Worm (Caenorhabditis elegans) whole organism, L1 larva: ENCODE measurements around the gene oac-30.

Experiments
- aha-1 ChIP-seq: fragments of 150-350 bp; optimal IDR thresholded peaks from 2 replicates; lab custom pipeline; 2014; ENCODE audit warnings: missing biosample characterization, missing genetic modification characterization
- aly-2 ChIP-seq: fragments of 150-350 bp; optimal IDR thresholded peaks from 2 replicates; lab custom pipeline; 2014; ENCODE audit warnings: missing biosample characterization, missing genetic modification characterization
- ama-1 ChIP-seq: fragments of 150-350 bp; optimal IDR thresholded peaks from 2 replicates; lab custom pipeline; 2014
- blmp-1 ChIP-seq: fragments of 150-350 bp; optimal IDR thresholded peaks from 2 replicates; lab custom pipeline; 2014; ENCODE audit warnings: missing biosample characterization, missing genetic modification characterization
- ceh-63 ChIP-seq: fragments of 200-800 bp; sonication (Bioruptor generic); optimal IDR thresholded peaks from 2 replicates; lab custom pipeline; 2018; ENCODE audit warnings: mild to moderate bottlenecking, missing genetic modification characterization, missing compliant biosample characterization
- ceh-82 ChIP-seq, 3 experiments: fragments of 150-350 bp in 1 of 3; sonication (generic microtip) in 2 of 3; optimal IDR thresholded peaks; 2 replicates each; lab custom pipeline; 2014 to 2017; ENCODE audit warnings: missing biosample characterization in 3 of 3, missing genetic modification characterization in 3 of 3
- ceh-88 ChIP-seq: fragments of 200-800 bp; sonication (Bioruptor generic); IDR thresholded peaks from 2 replicates; pipeline ENCODE4 v1.3.6; 2022; ENCODE audit warnings: missing genetic modification characterization, missing compliant biosample characterization
- ceh-90 ChIP-seq: sonication (generic microtip); optimal IDR thresholded peaks from 2 replicates; lab custom pipeline; 2016; ENCODE audit warnings: missing genetic modification characterization, missing compliant biosample characterization
- dpl-1 ChIP-seq, 3 experiments: fragments of 150-350 bp in 2 of 3; sonication (generic microtip) in 1 of 3; optimal IDR thresholded peaks; 2 replicates each; lab custom pipeline; 2014 to 2017; ENCODE audit warnings: missing biosample characterization in 3 of 3, missing genetic modification characterization in 3 of 3, missing genetic modification reagents in 3 of 3
- dsc-1 ChIP-seq: sonication (generic microtip); optimal IDR thresholded peaks from 2 replicates; lab custom pipeline; 2016; ENCODE audit warnings: mild to moderate bottlenecking, missing genetic modification characterization, missing compliant biosample characterization
- efl-3 ChIP-seq: fragments of 200-800 bp; sonication (Bioruptor generic); optimal IDR thresholded peaks from 2 replicates; lab custom pipeline; 2018; ENCODE audit warnings: mild to moderate bottlenecking, missing genetic modification characterization, missing compliant biosample characterization
- egl-27 ChIP-seq, 2 experiments: fragments of 150-350 bp in 1 of 2; sonication (generic microtip); optimal IDR thresholded peaks; 3 replicates each; lab custom pipeline; 2017 to 2018; ENCODE audit warnings: missing biosample characterization in 2 of 2, missing genetic modification characterization in 2 of 2, missing genetic modification reagents in 2 of 2
- elt-3 ChIP-seq, 6 experiments: fragments of 150-350 bp in 1 of 6; sonication (generic microtip); optimal IDR thresholded peaks; 2 replicates each; lab custom pipeline; 2017 to 2018; ENCODE audit warnings: missing biosample characterization in 6 of 6, missing genetic modification characterization in 6 of 6, inconsistent platforms in 1 of 6
- ets-5 ChIP-seq: fragments of 200-800 bp; sonication (Bioruptor generic); IDR thresholded peaks from 2 replicates; pipeline ENCODE4 v1.3.6; 2022; ENCODE audit warnings: missing genetic modification characterization, missing compliant biosample characterization
- fkh-8 ChIP-seq: sonication (generic microtip); optimal IDR thresholded peaks from 2 replicates; lab custom pipeline; 2016; ENCODE audit warnings: mild to moderate bottlenecking, missing genetic modification characterization, missing compliant biosample characterization
- hlh-4 ChIP-seq: sonication (generic microtip); optimal IDR thresholded peaks from 2 replicates; lab custom pipeline; 2016; ENCODE audit warnings: mild to moderate bottlenecking, missing genetic modification characterization, missing compliant biosample characterization
- isw-1 ChIP-seq: fragments of 200-800 bp; sonication (Bioruptor generic); IDR thresholded peaks from 2 replicates; pipeline ENCODE4 v1.3.6; 2022; ENCODE audit warnings: missing genetic modification characterization, missing compliant biosample characterization
- lin-13 ChIP-seq: fragments of 150-350 bp; optimal IDR thresholded peaks from 2 replicates; lab custom pipeline; 2014; ENCODE audit warnings: missing biosample characterization, missing genetic modification reagents, missing genetic modification characterization
- lin-14 ChIP-seq: fragments of 200-800 bp; sonication (Bioruptor generic); optimal IDR thresholded peaks from 2 replicates; lab custom pipeline; 2018; ENCODE audit warnings: mild to moderate bottlenecking, missing genetic modification characterization, moderate library complexity, missing compliant biosample characterization
- lin-35 ChIP-seq, 2 experiments: fragments of 150-350 bp; optimal IDR thresholded peaks; 2 replicates each; lab custom pipeline; 2014; ENCODE audit warnings: missing biosample characterization in 2 of 2, missing genetic modification characterization in 2 of 2, missing genetic modification reagents in 2 of 2
- lin-39 ChIP-seq: fragments of 150-350 bp; optimal IDR thresholded peaks from 2 replicates; lab custom pipeline; 2014; ENCODE audit warnings: missing biosample characterization, missing genetic modification reagents, missing genetic modification characterization
- lir-3 ChIP-seq: sonication (generic microtip); optimal IDR thresholded peaks from 2 replicates; lab custom pipeline; 2016; ENCODE audit warnings: mild to moderate bottlenecking, missing genetic modification characterization, moderate library complexity, missing compliant biosample characterization; ENCODE audit not compliant: poor library complexity
- lsy-2 ChIP-seq, 2 experiments: fragments of 150-350 bp; optimal IDR thresholded peaks; 2 replicates each; lab custom pipeline; 2014; ENCODE audit warnings: missing biosample characterization in 2 of 2, missing genetic modification characterization in 2 of 2
- mef-2 ChIP-seq: fragments of 150-350 bp; optimal IDR thresholded peaks from 2 replicates; lab custom pipeline; 2014; ENCODE audit warnings: missing biosample characterization, missing genetic modification characterization
- mep-1 ChIP-seq: fragments of 150-350 bp; optimal IDR thresholded peaks from 2 replicates; lab custom pipeline; 2014; ENCODE audit warnings: missing biosample characterization, missing genetic modification characterization
- nhr-19 ChIP-seq: fragments of 200-800 bp; sonication (Bioruptor generic); conservative IDR thresholded peaks from 2 replicates; pipeline ENCODE4 v1.3.6; 2022; ENCODE audit warnings: missing genetic modification characterization, missing compliant biosample characterization
- nhr-76 ChIP-seq: sonication (generic microtip); optimal IDR thresholded peaks from 2 replicates; lab custom pipeline; 2017; ENCODE audit warnings: missing biosample characterization, missing genetic modification characterization
- nhr-77 ChIP-seq: fragments of 150-350 bp; optimal IDR thresholded peaks from 2 replicates; lab custom pipeline; 2014; ENCODE audit warnings: missing biosample characterization, missing genetic modification characterization
- nhr-90 ChIP-seq: sonication (generic microtip); optimal IDR thresholded peaks from 2 replicates; lab custom pipeline; 2016; ENCODE audit warnings: mild to moderate bottlenecking, missing genetic modification characterization, missing compliant biosample characterization; ENCODE audit not compliant: poor library complexity
- rnt-1 ChIP-seq: sonication (generic microtip); optimal IDR thresholded peaks from 2 replicates; lab custom pipeline; 2016; ENCODE audit warnings: mild to moderate bottlenecking, missing genetic modification characterization, moderate library complexity, missing compliant biosample characterization
- swsn-7 ChIP-seq: sonication (generic microtip); optimal IDR thresholded peaks from 2 replicates; lab custom pipeline; 2016; ENCODE audit warnings: missing genetic modification characterization, missing compliant biosample characterization
- tbx-2 ChIP-seq: sonication (generic microtip); optimal IDR thresholded peaks from 2 replicates; lab custom pipeline; 2016; ENCODE audit warnings: missing genetic modification characterization, missing compliant biosample characterization
- unc-62 ChIP-seq: fragments of 150-350 bp; optimal IDR thresholded peaks from 2 replicates; lab custom pipeline; 2014; ENCODE audit warnings: missing biosample characterization, missing genetic modification reagents, missing genetic modification characterization
- unc-86 ChIP-seq: sonication (generic microtip); optimal IDR thresholded peaks from 2 replicates; lab custom pipeline; 2016; ENCODE audit warnings: missing genetic modification characterization, missing compliant biosample characterization
- vab-15 ChIP-seq: sonication (generic microtip); optimal IDR thresholded peaks from 2 replicates; lab custom pipeline; 2017; ENCODE audit warnings: missing genotype, mild to moderate bottlenecking, missing genetic modification characterization, missing compliant biosample characterization
- ztf-11 ChIP-seq, 2 experiments: sonication (generic microtip); optimal IDR thresholded peaks; 2 replicates each; lab custom pipeline; 2016 to 2017; ENCODE audit warnings: missing genetic modification characterization in 2 of 2, missing biosample characterization in 1 of 2, missing compliant biosample characterization in 1 of 2

Gene oac-30

DNA sequence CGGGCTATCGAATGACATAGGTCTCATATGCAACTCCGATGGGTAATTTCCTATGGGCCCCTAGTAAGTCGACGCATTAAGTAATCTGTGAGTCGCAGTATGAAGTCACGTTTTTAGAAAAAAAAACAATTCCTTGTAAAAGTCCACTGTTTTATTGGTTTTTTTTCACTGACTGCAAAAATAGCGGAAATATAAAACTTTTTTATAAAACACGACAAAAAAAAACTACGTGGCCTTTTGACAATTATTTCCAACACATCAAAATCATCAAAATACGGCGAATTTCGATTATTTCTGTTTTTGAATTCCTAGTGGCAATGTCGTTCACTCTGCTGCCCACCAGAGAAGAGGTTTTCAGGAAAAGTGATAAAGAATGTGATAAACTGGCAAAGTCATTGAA is 8.1 kb downstream of the oac-30 start, which contains the start of gene clpr-2:
TSS of gene clpr-2 (plus strand) at position 301 of the 400 bp plus-strand sequence.
- no peak for TF ChIP-seq ceh-82 (tag; optimal IDR thresholded peaks at IDR 0.05; lab: Kevin White, UChicago)
- TF ChIP-seq lin-39 (tag; lab: Kevin White, UChicago): no peak
- no peak for TF ChIP-seq lin-35 (GFP tag; optimal IDR thresholded peaks at IDR 0.05; lab: Kevin White, UChicago)
- no peak for TF ChIP-seq elt-3 (tag; optimal IDR thresholded peaks at IDR 0.05; lab: Kevin White, UChicago)
- no peak for TF ChIP-seq dpl-1 (GFP tag; optimal IDR thresholded peaks at IDR 0.05; lab: Kevin White, UChicago)
- no peak for TF ChIP-seq nhr-76 (tag; lab: Kevin White, UChicago)
- no peak for TF ChIP-seq vab-15 (tag; lab: Kevin White, UChicago)
- TF ChIP-seq nhr-77 (tag; lab: Kevin White, UChicago): no peak
- TF ChIP-seq nhr-19 (GFP tag; lab: Robert Waterston, UW): no peak
- TF ChIP-seq lir-3: no peak

DNA sequence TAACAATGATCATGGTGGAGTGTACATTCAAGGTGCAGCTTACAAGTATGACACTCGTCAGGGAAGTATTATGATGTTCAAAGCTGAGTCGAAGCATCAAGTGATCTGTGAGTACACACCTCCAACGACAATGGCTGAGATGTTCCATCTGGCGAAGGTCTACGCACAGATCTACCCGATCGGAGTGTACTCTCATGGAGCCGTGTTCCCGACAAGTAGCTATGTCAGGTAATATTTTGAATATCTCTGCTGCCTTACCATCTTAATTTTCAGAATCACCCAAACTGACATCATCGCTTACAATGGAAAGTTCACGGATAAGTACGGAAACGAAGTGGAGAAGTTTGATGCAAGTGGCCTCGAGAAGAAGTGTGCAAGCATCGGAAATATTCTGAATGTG is 9.9 kb downstream of the oac-30 start:
- TF ChIP-seq aly-2 (tag; lab: Kevin White, UChicago) (no peak), fkh-8 (no peak), unc-62 (GFP tag; lab: Kevin White, UChicago) (no peak), nhr-77 (tag; lab: Kevin White, UChicago) (no peak), unc-86 (tag; lab: Kevin White, UChicago) (no peak), ets-5 (GFP tag; lab: Robert Waterston, UW) (no peak), dsc-1 (no peak), ceh-90 (tag; lab: Kevin White, UChicago) (no peak), mep-1 (tag; lab: Kevin White, UChicago) (no peak), ceh-63 (GFP tag; lab: Kevin White, UChicago) (no peak)

DNA sequence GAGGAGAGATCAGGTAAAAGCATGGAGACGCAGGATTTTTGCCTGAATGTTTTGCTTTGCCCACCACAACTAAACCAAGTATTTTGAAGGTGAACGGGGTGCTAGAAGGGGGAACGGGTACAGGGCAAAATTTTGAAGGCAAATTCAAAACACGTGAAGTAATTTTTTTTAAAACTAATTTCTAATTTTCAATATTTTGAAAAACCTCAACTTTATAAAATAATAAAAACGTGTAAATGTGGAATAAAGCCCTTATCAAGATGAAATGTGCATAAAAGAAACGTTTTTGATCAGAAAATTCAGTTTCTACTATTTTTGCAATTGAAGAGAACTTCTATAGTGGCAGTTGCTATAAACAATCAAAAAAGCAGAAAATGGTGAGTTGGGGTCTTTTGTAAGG is 11.1 kb downstream of the oac-30 start, which contains the start of gene clec-119:
TSS of gene clec-119 (plus strand) at position 301 of the 400 bp plus-strand sequence.
- TF ChIP-seq rnt-1 (tag; lab: Kevin White, UChicago) (no peak), dsc-1 (no peak), nhr-19 (GFP tag; lab: Robert Waterston, UW) (no peak), isw-1 (GFP tag; lab: Robert Waterston, UW) (no peak)

DNA sequence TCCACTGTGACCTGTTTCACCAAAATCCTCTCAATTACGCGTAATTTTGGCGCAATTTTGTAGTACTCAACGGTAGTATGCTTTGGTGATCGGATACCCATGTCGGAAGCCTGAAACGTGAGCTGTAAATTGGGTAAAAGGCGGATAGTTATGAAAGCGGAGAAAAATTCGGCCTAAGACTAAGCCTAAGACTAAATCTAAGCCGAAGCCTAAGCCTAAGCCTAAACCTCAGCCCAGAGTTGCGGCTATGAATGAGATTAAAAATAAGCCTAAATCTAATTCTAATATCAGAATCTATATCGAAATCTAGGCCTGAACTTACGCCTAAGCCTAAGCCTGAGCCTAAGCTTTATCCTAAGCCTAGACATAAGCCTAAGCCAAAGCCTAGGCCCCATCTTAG is 14.4 kb downstream of the oac-30 start, which contains the start of gene lin-42:
TSS of gene lin-42 (minus strand) at position 101 of the 400 bp plus-strand sequence.
- TF ChIP-seq nhr-90 (tag; lab: Kevin White, UChicago): no peak
- no peak for TF ChIP-seq dsc-1
- no peak for TF ChIP-seq efl-3
- TF ChIP-seq tbx-2 (tag; lab: Kevin White, UChicago): no peak
- TF ChIP-seq lsy-2 (tag; optimal IDR thresholded peaks at IDR 0.05; lab: Kevin White, UChicago): no peak
- no peak for TF ChIP-seq ceh-88 (GFP tag; lab: Robert Waterston, UW)
- TF ChIP-seq lin-39 (tag; lab: Kevin White, UChicago): no peak
- no peak for TF ChIP-seq ztf-11 (tag; optimal IDR thresholded peaks at IDR 0.05; lab: Kevin White, UChicago)
- TF ChIP-seq isw-1 (GFP tag; lab: Robert Waterston, UW): no peak
- TF ChIP-seq blmp-1 (tag; lab: Kevin White, UChicago): no peak
- TF ChIP-seq egl-27 (tag; optimal IDR thresholded peaks at IDR 0.05; lab: Kevin White, UChicago): no peak
- no peak for TF ChIP-seq hlh-4 (tag; lab: Kevin White, UChicago)
- no peak for TF ChIP-seq ama-1 (lab: Kevin White, UChicago)
- TF ChIP-seq lin-14 (GFP tag; lab: Kevin White, UChicago): no peak
- TF ChIP-seq mef-2: no peak
- no peak for TF ChIP-seq aha-1 (tag; lab: Kevin White, UChicago)
- no peak for TF ChIP-seq vab-15 (tag; lab: Kevin White, UChicago)
- TF ChIP-seq unc-62 (GFP tag; lab: Kevin White, UChicago): no peak
- no peak for TF ChIP-seq lin-13
- TF ChIP-seq swsn-7 (tag; lab: Kevin White, UChicago): no peak
